Fruit fly (Drosophila melanogaster) whole organism, embryonic: ENCODE results near the gene PpV.

Experiments used
- B-H2 ChIP-seq: fragments of 200-800 bp; sonication (Bioruptor generic); optimal IDR thresholded peaks from 2 replicates; lab custom pipeline; 2018; ENCODE audit warnings: missing biosample characterization, mild to moderate bottlenecking, missing genetic modification characterization
- Bdp1 ChIP-seq: fragments of 200-800 bp; sonication (Bioruptor generic); optimal IDR thresholded peaks from 3 replicates; lab custom pipeline; 2016; ENCODE audit warnings: missing biosample characterization, missing genetic modification characterization
- Bgb ChIP-seq: fragments of 200-800 bp; sonication (Bioruptor generic); IDR thresholded peaks from 2 replicates; pipeline ENCODE4 v1.3.6; 2022; ENCODE audit warnings: missing biosample characterization, missing genetic modification characterization; ENCODE audit not compliant: partially characterized antibody
- CG10267 ChIP-seq: fragments of 200-800 bp; sonication (Bioruptor generic); optimal IDR thresholded peaks from 2 replicates; lab custom pipeline; 2018; ENCODE audit warnings: missing biosample characterization, mild to moderate bottlenecking, missing genetic modification characterization, moderate library complexity
- CG11504 ChIP-seq: fragments of 200-800 bp; sonication (Bioruptor generic); optimal IDR thresholded peaks from 3 replicates; lab custom pipeline; 2019; ENCODE audit warnings: missing biosample characterization, mild to moderate bottlenecking, missing genetic modification characterization, moderate library complexity
- CG11560 ChIP-seq: fragments of 200-800 bp; sonication (Bioruptor generic); IDR thresholded peaks from 3 replicates; pipeline ENCODE4 v1.3.6; 2022; ENCODE audit warnings: missing biosample characterization, missing genetic modification characterization
- CG12659 ChIP-seq: fragments of 200-800 bp; sonication (Bioruptor generic); optimal IDR thresholded peaks from 3 replicates; lab custom pipeline; 2017; ENCODE audit warnings: mild to moderate bottlenecking, missing biosample characterization, missing genetic modification reagents, missing genetic modification characterization
- CG13424 ChIP-seq: fragments of 200-800 bp; sonication (Bioruptor generic); optimal IDR thresholded peaks from 2 replicates; lab custom pipeline; 2019; ENCODE audit warnings: missing biosample characterization, mild to moderate bottlenecking, missing genetic modification characterization, moderate library complexity
- CG14710 ChIP-seq: fragments of 200-800 bp; sonication (Bioruptor generic); optimal IDR thresholded peaks from 3 replicates; lab custom pipeline; 2019; ENCODE audit warnings: missing biosample characterization, mild to moderate bottlenecking, missing genetic modification characterization, moderate library complexity
- CG15514 ChIP-seq: fragments of 200-800 bp; sonication (Bioruptor generic); optimal IDR thresholded peaks from 3 replicates; lab custom pipeline; 2017; ENCODE audit warnings: missing biosample characterization, missing genetic modification characterization, mild to moderate bottlenecking, moderate library complexity, missing genetic modification reagents
- CG1603 ChIP-seq: fragments of 200-800 bp; sonication (Bioruptor generic); optimal IDR thresholded peaks from 2 replicates; lab custom pipeline; 2019; ENCODE audit warnings: missing biosample characterization, mild to moderate bottlenecking, missing genetic modification characterization, moderate library complexity
- CG16813 ChIP-seq: fragments of 200-800 bp; sonication (Bioruptor generic); IDR thresholded peaks from 3 replicates; pipeline ENCODE4 v1.3.6; 2022; ENCODE audit warnings: missing biosample characterization, missing genetic modification characterization; ENCODE audit not compliant: partially characterized antibody
- CG17186 ChIP-seq: fragments of 200-800 bp; sonication (Bioruptor generic); optimal IDR thresholded peaks from 3 replicates; lab custom pipeline; 2017; ENCODE audit warnings: missing biosample characterization, missing genetic modification reagents, missing genetic modification characterization
- CG17568 ChIP-seq: fragments of 200-800 bp; sonication (Bioruptor generic); optimal IDR thresholded peaks from 2 replicates; lab custom pipeline; 2018; ENCODE audit warnings: missing biosample characterization, mild to moderate bottlenecking, missing genetic modification characterization, moderate library complexity
- CG18599 ChIP-seq: fragments of 200-800 bp; sonication (Bioruptor generic); optimal IDR thresholded peaks from 3 replicates; lab custom pipeline; 2017; ENCODE audit warnings: missing biosample characterization, missing genetic modification characterization, mild to moderate bottlenecking, moderate library complexity, missing genetic modification reagents
- CG2116 ChIP-seq: fragments of 200-800 bp; sonication (Bioruptor generic); optimal IDR thresholded peaks from 3 replicates; lab custom pipeline; 2018; ENCODE audit warnings: missing biosample characterization, mild to moderate bottlenecking, missing genetic modification characterization
- CG34224 ChIP-seq: fragments of 200-800 bp; sonication (Bioruptor generic); IDR thresholded peaks from 3 replicates; pipeline ENCODE4 v1.3.6; 2022; ENCODE audit warnings: missing biosample characterization, missing genetic modification characterization; ENCODE audit not compliant: partially characterized antibody
- CG3995 ChIP-seq: fragments of 200-800 bp; sonication (Bioruptor generic); optimal IDR thresholded peaks from 3 replicates; lab custom pipeline; 2016; ENCODE audit warnings: missing biosample characterization, missing genetic modification characterization
- CG42726 ChIP-seq: fragments of 200-800 bp; sonication (Bioruptor generic); IDR thresholded peaks from 2 replicates; pipeline ENCODE4 v1.3.6; 2022; ENCODE audit warnings: missing biosample characterization, missing genetic modification characterization; ENCODE audit not compliant: partially characterized antibody
- CG8290 ChIP-seq, 3 experiments: fragments of 200-800 bp; sonication (Bioruptor generic); optimal IDR thresholded peaks; 2 replicates each; lab custom pipeline; 2016 to 2019; ENCODE audit warnings: missing biosample characterization in 3 of 3, missing genetic modification characterization in 3 of 3, mild to moderate bottlenecking in 2 of 3, moderate library complexity in 1 of 3
- CG8924 ChIP-seq: fragments of 200-800 bp; optimal IDR thresholded peaks from 3 replicates; lab custom pipeline; 2019; ENCODE audit warnings: missing biosample characterization, mild to moderate bottlenecking, missing genetic modification characterization, moderate library complexity
- CoRest ChIP-seq: fragments of 200-800 bp; sonication (Bioruptor generic); optimal IDR thresholded peaks from 3 replicates; lab custom pipeline; 2018; ENCODE audit warnings: missing biosample characterization, mild to moderate bottlenecking, missing genetic modification characterization, moderate library complexity
- Dll ChIP-seq: fragments of 200-800 bp; sonication (Bioruptor generic); IDR thresholded peaks from 4 replicates; pipeline ENCODE4 v1.3.6; 2022; ENCODE audit warnings: missing biosample characterization, missing genetic modification characterization; ENCODE audit not compliant: partially characterized antibody
- E2f2 ChIP-seq: fragments of 200-800 bp; sonication (Bioruptor generic); IDR thresholded peaks from 2 replicates; pipeline ENCODE4 v1.3.6; 2022; ENCODE audit warnings: missing biosample characterization, missing genetic modification characterization
- HLH4C ChIP-seq: fragments of 200-800 bp; sonication (Bioruptor generic); IDR thresholded peaks from 3 replicates; pipeline ENCODE4 v1.3.6; 2022; ENCODE audit warnings: missing biosample characterization, missing genetic modification characterization; ENCODE audit not compliant: partially characterized antibody
- HmgD ChIP-seq: fragments of 200-800 bp; sonication (Bioruptor generic); optimal IDR thresholded peaks from 3 replicates; lab custom pipeline; 2016; ENCODE audit warnings: missing biosample characterization, missing genetic modification characterization
- Lhr ChIP-seq: fragments of 200-800 bp; sonication (Bioruptor generic); optimal IDR thresholded peaks from 3 replicates; lab custom pipeline; 2017; ENCODE audit warnings: mild to moderate bottlenecking, missing biosample characterization, missing genetic modification reagents, missing genetic modification characterization
- MBD-R2 ChIP-seq: fragments of 200-800 bp; sonication (Bioruptor generic); IDR thresholded peaks from 2 replicates; pipeline ENCODE4 v1.3.6; 2022; ENCODE audit warnings: missing biosample characterization, missing genetic modification characterization
- Max ChIP-seq: fragments of 200-800 bp; sonication (Bioruptor generic); optimal IDR thresholded peaks from 2 replicates; lab custom pipeline; 2016; ENCODE audit warnings: missing biosample characterization, mild to moderate bottlenecking, missing genetic modification characterization
- Med ChIP-seq: fragments of 200-800 bp; sonication (Bioruptor generic); peaks from one replicate; lab custom pipeline; 2016; ENCODE audit warnings: missing biosample characterization, missing genetic modification characterization, mild to moderate bottlenecking, inconsistent platforms, moderate library complexity
- Myb ChIP-seq: fragments of 200-800 bp; sonication (Bioruptor generic); optimal IDR thresholded peaks from 2 replicates; lab custom pipeline; 2016; ENCODE audit warnings: missing biosample characterization, missing genetic modification characterization
- Nf-YC ChIP-seq: fragments of 200-800 bp; optimal IDR thresholded peaks from 3 replicates; lab custom pipeline; 2019; ENCODE audit warnings: missing biosample characterization, mild to moderate bottlenecking, missing genetic modification characterization, moderate library complexity
- Opbp ChIP-seq: fragments of 200-800 bp; sonication (Bioruptor generic); IDR thresholded peaks from 3 replicates; pipeline ENCODE4 v1.3.6; 2022; ENCODE audit warnings: missing biosample characterization, missing genetic modification characterization; ENCODE audit not compliant: partially characterized antibody
- Sin3A ChIP-seq: fragments of >200 bp; optimal IDR thresholded peaks from 2 replicates; lab custom pipeline; 2018
- Sry-δ ChIP-seq: fragments of 200-800 bp; sonication (Bioruptor generic); optimal IDR thresholded peaks from 2 replicates; lab custom pipeline; 2016; ENCODE audit warnings: missing biosample characterization, missing genetic modification characterization
- YL-1 ChIP-seq: fragments of 200-800 bp; sonication (Bioruptor generic); optimal IDR thresholded peaks from 3 replicates; lab custom pipeline; 2017; ENCODE audit warnings: missing biosample characterization, mild to moderate bottlenecking, missing genetic modification characterization
- bbx ChIP-seq: fragments of 200-800 bp; sonication (Bioruptor generic); IDR thresholded peaks from 2 replicates; pipeline ENCODE4 v1.3.6; 2022; ENCODE audit warnings: missing biosample characterization, missing genetic modification characterization; ENCODE audit not compliant: partially characterized antibody
- crp ChIP-seq, 2 experiments: fragments of 200-800 bp; sonication (Bioruptor generic); optimal IDR thresholded peaks; 2 replicates in 1 of 2; 3 replicates in 1 of 2; lab custom pipeline; 2017; ENCODE audit warnings: missing biosample characterization in 2 of 2, missing genetic modification characterization in 2 of 2, mild to moderate bottlenecking in 1 of 2, moderate library complexity in 1 of 2
- grau ChIP-seq: fragments of 200-800 bp; optimal IDR thresholded peaks from 3 replicates; lab custom pipeline; 2019; ENCODE audit warnings: missing biosample characterization, mild to moderate bottlenecking, missing genetic modification characterization, moderate library complexity
- h ChIP-seq: fragments of >200 bp; optimal IDR thresholded peaks from 2 replicates; lab custom pipeline; 2017
- insv ChIP-seq, 2 experiments: fragments of 200-800 bp; sonication (Bioruptor generic); optimal IDR thresholded peaks; 3 replicates each; lab custom pipeline; 2016 to 2018; ENCODE audit warnings: missing biosample characterization in 2 of 2, missing genetic modification characterization in 2 of 2
- otp ChIP-seq: fragments of 200-800 bp; sonication (Bioruptor generic); IDR thresholded peaks from 3 replicates; pipeline ENCODE4, ENCODE4 v1.3.6; 2022; ENCODE audit warnings: missing biosample characterization, missing genetic modification characterization
- pita ChIP-seq: fragments of 200-800 bp; sonication (Bioruptor generic); optimal IDR thresholded peaks from 2 replicates; lab custom pipeline; 2017; ENCODE audit warnings: missing biosample characterization, mild to moderate bottlenecking, missing genetic modification characterization
- pzg ChIP-seq: fragments of 200-800 bp; sonication (Bioruptor generic); optimal IDR thresholded peaks from 3 replicates; lab custom pipeline; 2018; ENCODE audit warnings: missing biosample characterization, mild to moderate bottlenecking, missing genetic modification characterization, moderate library complexity
- slbo ChIP-seq: fragments of 200-800 bp; sonication (Bioruptor generic); IDR thresholded peaks from 2 replicates; pipeline ENCODE4 v1.3.6; 2022; ENCODE audit warnings: missing biosample characterization, missing genetic modification characterization
- sob ChIP-seq: fragments of 200-800 bp; sonication (Bioruptor generic); IDR thresholded peaks from 2 replicates; pipeline ENCODE4 v1.3.6; 2022; ENCODE audit warnings: missing biosample characterization, missing genetic modification characterization
- tll ChIP-seq, 2 experiments: fragments of 200-800 bp in 1 of 2; fragments of >200 bp in 1 of 2; sonication (Bioruptor generic) in 1 of 2; optimal IDR thresholded peaks; 2 replicates each; lab custom pipeline; 2017 to 2019; ENCODE audit warnings: missing biosample characterization in 2 of 2, missing genetic modification characterization in 2 of 2, mild to moderate bottlenecking in 1 of 2, moderate library complexity in 1 of 2
- unpg ChIP-seq: fragments of 200-800 bp; sonication (Bioruptor generic); optimal IDR thresholded peaks from 3 replicates; lab custom pipeline; 2018; ENCODE audit warnings: missing biosample characterization, mild to moderate bottlenecking, missing genetic modification characterization, moderate library complexity

Gene PpV

dm6 chrX:6372769-6373197 lies at the start of gene PpV (continued):
- peak; percentile 43 for TF ChIP-seq CoRest (tag; lab: Kevin White, UChicago)
- TF ChIP-seq HmgD (GFP tag; lab: Kevin White, UChicago): peak; percentile 41
- TF ChIP-seq CG2116 (GFP tag; lab: Kevin White, UChicago): peak; percentile 89
- peak; percentile 84 for TF ChIP-seq Myb
- TF ChIP-seq slbo (GFP tag; lab: Robert Waterston, UW): no peak
- peak; percentile 56; the same call in 1 of the 3 replicates for TF ChIP-seq otp
- peak; percentile 66 for TF ChIP-seq CG12659 (GFP tag; lab: Kevin White, UChicago)
- peak; percentile 36 for TF ChIP-seq CG8290 (GFP tag; optimal IDR thresholded peaks at IDR 0.05; lab: Kevin White, UChicago)
- no peak for TF ChIP-seq CG8290 (tag; optimal IDR thresholded peaks at IDR 0.05; lab: Kevin White, UChicago)
- no peak for TF ChIP-seq Bdp1 (GFP tag; lab: Kevin White, UChicago)
- peak; percentile 67 for TF ChIP-seq CG10267 (tag; lab: Kevin White, UChicago)
- peak; percentile 70 for TF ChIP-seq Sin3A (lab: Kevin White, UChicago)
- no peak for TF ChIP-seq sob (GFP tag; lab: Robert Waterston, UW)
- TF ChIP-seq unpg (GFP tag; lab: Kevin White, UChicago): peak; percentile 22
- TF ChIP-seq CG11560 (tag; lab: Robert Waterston, UW): peak; percentile 39; the same call in 1 of the 3 replicates
- peak; percentile 37 for TF ChIP-seq CG18599 (GFP tag; lab: Kevin White, UChicago)
- peak; percentile 54 for TF ChIP-seq CG15514 (GFP tag; lab: Kevin White, UChicago)
- peak; percentile 7; the same call in 1 of the 2 replicates for TF ChIP-seq bbx (GFP tag; lab: Robert Waterston, UW)
- TF ChIP-seq B-H2: peak; percentile 18
- peak; percentile 5 for TF ChIP-seq grau (tag; lab: Kevin White, UChicago)
- TF ChIP-seq E2f2 (GFP tag; lab: Robert Waterston, UW): peak; percentile 93
- peak; percentile 70; the same call in 2 of the 4 replicates for TF ChIP-seq Dll (GFP tag; lab: Robert Waterston, UW)
- peak; percentile 94 to 99 for TF ChIP-seq insv (GFP tag; optimal IDR thresholded peaks at IDR 0.05; lab: Kevin White, UChicago)
- TF ChIP-seq CG1603: peak; percentile 62
- no peak for TF ChIP-seq CG17568 (GFP tag; lab: Kevin White, UChicago)
- TF ChIP-seq CG14710 (tag; lab: Kevin White, UChicago): peak; percentile 100
- TF ChIP-seq CG34224: 0 out of 3 replicates have a peak, but pooled peaks have one; percentile 19
- TF ChIP-seq Lhr (GFP tag; lab: Kevin White, UChicago): peak; percentile 88
- TF ChIP-seq CG11504 (tag; lab: Kevin White, UChicago): peak; percentile 32
- no peak for TF ChIP-seq tll (GFP tag; optimal IDR thresholded peaks at IDR 0.05; lab: Kevin White, UChicago)
- peak; percentile 93 for TF ChIP-seq pzg (GFP tag; lab: Kevin White, UChicago)
- peak; percentile 38 for TF ChIP-seq Max (GFP tag; lab: Kevin White, UChicago)
- peak; percentile 32; the same call in 1 of the 2 replicates for TF ChIP-seq Bgb
- TF ChIP-seq h (lab: Kevin White, UChicago): no peak
- peak; percentile 44 for TF ChIP-seq YL-1 (GFP tag; lab: Kevin White, UChicago)
- TF ChIP-seq CG16813 (GFP tag; lab: Robert Waterston, UW): peak; percentile 51
- TF ChIP-seq MBD-R2 (GFP tag; lab: Robert Waterston, UW): peak; percentile 67
- peak; percentile 59 for TF ChIP-seq CG8924 (tag; lab: Kevin White, UChicago)
- TF ChIP-seq crp (GFP tag; optimal IDR thresholded peaks at IDR 0.05; lab: Kevin White, UChicago): peak in 1 of 2 experiments; percentile 19
- no peak for TF ChIP-seq CG42726 (GFP tag; lab: Robert Waterston, UW)
- peak; percentile 68 for TF ChIP-seq pita
- TF ChIP-seq CG13424: peak; percentile 13
- TF ChIP-seq Nf-YC (tag; lab: Kevin White, UChicago): peak; percentile 37
- TF ChIP-seq HLH4C: 0 out of 3 replicates have a peak, but pooled peaks have one; percentile 31
- TF ChIP-seq Opbp: peak; percentile 72
- peak; percentile 28 for TF ChIP-seq CG17186
- peak; percentile 24 for TF ChIP-seq Med (GFP tag; lab: Kevin White, UChicago)
- TF ChIP-seq CG3995: peak; percentile 11
- peak; percentile 76 for TF ChIP-seq Sry-δ (GFP tag; lab: Kevin White, UChicago)
